Worm (Caenorhabditis elegans) whole organism, L2 larva: ENCODE results near the gene T05C12.15.

Experiments used
- ama-1 ChIP-seq: fragments of 150-350 bp; optimal IDR thresholded peaks from 2 replicates; lab custom pipeline; 2018; ENCODE audit warnings: inconsistent platforms
- ceh-16 ChIP-seq: fragments of 150-350 bp; optimal IDR thresholded peaks from 2 replicates; lab custom pipeline; 2014; ENCODE audit warnings: missing biosample characterization, missing genetic modification characterization
- dmd-4 ChIP-seq: sonication (generic microtip); optimal IDR thresholded peaks from 2 replicates; lab custom pipeline; 2017; ENCODE audit warnings: missing biosample characterization, missing genetic modification characterization
- lin-13 ChIP-seq: fragments of 150-350 bp; optimal IDR thresholded peaks from 2 replicates; lab custom pipeline; 2014; ENCODE audit warnings: missing biosample characterization, missing genetic modification reagents, missing genetic modification characterization
- nhr-10 ChIP-seq: sonication (generic microtip); optimal IDR thresholded peaks from 2 replicates; lab custom pipeline; 2017; ENCODE audit warnings: missing biosample characterization, missing genetic modification characterization
- nhr-11 ChIP-seq: fragments of 150-350 bp; optimal IDR thresholded peaks from 2 replicates; lab custom pipeline; 2014; ENCODE audit warnings: missing biosample characterization, missing genetic modification characterization
- nhr-237 ChIP-seq: fragments of 150-350 bp; optimal IDR thresholded peaks from 2 replicates; lab custom pipeline; 2014; ENCODE audit warnings: missing biosample characterization, missing genetic modification characterization
- nhr-25 ChIP-seq: fragments of 150-350 bp; sonication (generic microtip); optimal IDR thresholded peaks from 3 replicates; lab custom pipeline; 2014; ENCODE audit warnings: missing biosample characterization, missing genetic modification characterization
- nhr-77 ChIP-seq: fragments of 150-350 bp; optimal IDR thresholded peaks from 2 replicates; lab custom pipeline; 2014; ENCODE audit warnings: missing biosample characterization, missing genetic modification characterization
- sma-9 ChIP-seq, 2 experiments: fragments of 150-350 bp in 1 of 2; sonication (generic microtip) in 1 of 2; optimal IDR thresholded peaks; 2 replicates each; lab custom pipeline; 2014 to 2016; ENCODE audit warnings: missing genetic modification characterization in 2 of 2, mild to moderate bottlenecking in 1 of 2, missing biosample characterization in 1 of 2, missing compliant biosample characterization in 1 of 2, missing genetic modification reagents in 1 of 2, moderate library complexity in 1 of 2
- snpc-4 ChIP-seq: fragments of 150-350 bp; optimal IDR thresholded peaks from 2 replicates; lab custom pipeline; 2014; ENCODE audit warnings: missing biosample characterization, missing genetic modification characterization
- unc-39 ChIP-seq: fragments of 150-350 bp; optimal IDR thresholded peaks from 2 replicates; lab custom pipeline; 2014; ENCODE audit warnings: missing biosample characterization, missing genetic modification characterization
- ztf-11 ChIP-seq: sonication (generic microtip); optimal IDR thresholded peaks from 2 replicates; lab custom pipeline; 2017; ENCODE audit warnings: missing biosample characterization, missing genetic modification characterization

ce11 chrII:8156845-8157373 is 12.5 kb upstream of the T05C12.15 start, which contains the start of the genes tub-1 and tmem-138:
- TF ChIP-seq sma-9 (GFP tag; optimal IDR thresholded peaks at IDR 0.05; lab: Kevin White, UChicago) = no peak
- TF ChIP-seq sma-9 (tag; optimal IDR thresholded peaks at IDR 0.05; lab: Kevin White, UChicago) = no peak
- TF ChIP-seq unc-39 (tag; lab: Kevin White, UChicago) = no peak
- TF ChIP-seq nhr-77 (tag; lab: Kevin White, UChicago) = no peak
- no peak for TF ChIP-seq ceh-16 (tag; lab: Kevin White, UChicago)
- no peak for TF ChIP-seq ama-1
- TF ChIP-seq nhr-11 (tag; lab: Kevin White, UChicago) = no peak
- TF ChIP-seq nhr-237 (tag; lab: Kevin White, UChicago) = no peak
- TF ChIP-seq ztf-11 = no peak
- no peak for TF ChIP-seq nhr-10 (tag; lab: Kevin White, UChicago)
- TF ChIP-seq snpc-4 = no peak
- TF ChIP-seq lin-13 (GFP tag; lab: Kevin White, UChicago) = no peak
- no peak for TF ChIP-seq dmd-4
- TF ChIP-seq nhr-25 (tag; lab: Kevin White, UChicago) = no peak
